Fruit fly (Drosophila melanogaster) whole organism, embryonic: ENCODE data around the gene ClC-c.
A peak's percentile ranks its signal among the peaks of the same experiment; 100 is the strongest.

Source experiments
- Aef1 ChIP-seq: fragments of 200-800 bp; sonication (Bioruptor generic); IDR thresholded peaks from 3 replicates; pipeline ENCODE4 v1.3.6; 2022; ENCODE audit warnings: missing biosample characterization, missing genetic modification characterization
- B-H1 ChIP-seq: fragments of 200-800 bp; sonication (Bioruptor generic); IDR thresholded peaks from 3 replicates; pipeline ENCODE4 v1.3.6; 2022; ENCODE audit warnings: missing biosample characterization, missing genetic modification characterization
- CG10209 ChIP-seq: fragments of 200-800 bp; sonication (Bioruptor generic); optimal IDR thresholded peaks from 3 replicates; lab custom pipeline; 2017; ENCODE audit warnings: missing biosample characterization, mild to moderate bottlenecking, missing genetic modification characterization, missing genetic modification reagents
- CG11456 ChIP-seq: fragments of 200-800 bp; sonication (Bioruptor generic); IDR thresholded peaks from 3 replicates; pipeline ENCODE4 v1.3.6; 2022; ENCODE audit warnings: missing biosample characterization, missing genetic modification characterization
- CG12391 ChIP-seq: fragments of 200-800 bp; sonication (Bioruptor generic); optimal IDR thresholded peaks from 3 replicates; lab custom pipeline; 2018; ENCODE audit warnings: missing biosample characterization, mild to moderate bottlenecking, missing genetic modification characterization, moderate library complexity
- CG12769 ChIP-seq: fragments of 200-800 bp; sonication (Bioruptor generic); optimal IDR thresholded peaks from 2 replicates; lab custom pipeline; 2019; ENCODE audit warnings: missing biosample characterization, mild to moderate bottlenecking, missing genetic modification characterization, moderate library complexity
- CG17186 ChIP-seq: fragments of 200-800 bp; sonication (Bioruptor generic); optimal IDR thresholded peaks from 3 replicates; lab custom pipeline; 2017; ENCODE audit warnings: missing biosample characterization, missing genetic modification reagents, missing genetic modification characterization
- CG17385 ChIP-seq: fragments of 200-800 bp; sonication (Bioruptor generic); optimal IDR thresholded peaks from 3 replicates; lab custom pipeline; 2018; ENCODE audit warnings: missing biosample characterization, mild to moderate bottlenecking, missing genetic modification characterization
- CG18011 ChIP-seq: fragments of 200-800 bp; sonication (Bioruptor generic); optimal IDR thresholded peaks from 2 replicates; lab custom pipeline; 2017; ENCODE audit warnings: missing biosample characterization, missing genetic modification characterization, mild to moderate bottlenecking, moderate library complexity, missing genotype
- CG30020 ChIP-seq: fragments of 200-800 bp; optimal IDR thresholded peaks from 2 replicates; lab custom pipeline; 2019; ENCODE audit warnings: missing biosample characterization, mild to moderate bottlenecking, missing genetic modification characterization, moderate library complexity
- CG31441 ChIP-seq: fragments of 200-800 bp; sonication (Bioruptor generic); IDR thresholded peaks from 2 replicates; pipeline ENCODE4 v1.3.6; 2022; ENCODE audit warnings: missing biosample characterization, missing genetic modification characterization
- CG33213 ChIP-seq: fragments of 200-800 bp; sonication (Bioruptor generic); optimal IDR thresholded peaks from 3 replicates; lab custom pipeline; 2016; ENCODE audit warnings: missing biosample characterization, missing genetic modification characterization
- CG4707 ChIP-seq: fragments of 200-800 bp; sonication (Bioruptor generic); optimal IDR thresholded peaks from 2 replicates; lab custom pipeline; 2018; ENCODE audit warnings: missing biosample characterization, mild to moderate bottlenecking, missing genetic modification characterization, moderate library complexity
- CG6813 ChIP-seq: fragments of 200-800 bp; sonication (Bioruptor generic); optimal IDR thresholded peaks from 2 replicates; lab custom pipeline; 2017; ENCODE audit warnings: missing biosample characterization, missing genetic modification characterization, mild to moderate bottlenecking, moderate library complexity, missing genetic modification reagents
- CG8765 ChIP-seq: fragments of 200-800 bp; sonication (Bioruptor generic); IDR thresholded peaks from 2 replicates; pipeline ENCODE4 v1.3.6; 2022; ENCODE audit warnings: missing biosample characterization, missing genetic modification characterization
- D19A ChIP-seq: fragments of 200-800 bp; optimal IDR thresholded peaks from 3 replicates; lab custom pipeline; 2019; ENCODE audit warnings: missing biosample characterization, mild to moderate bottlenecking, missing genetic modification characterization, moderate library complexity
- Dip2 ChIP-seq: fragments of 200-800 bp; sonication (Bioruptor generic); IDR thresholded peaks from 2 replicates; pipeline ENCODE4 v1.3.6; 2022; ENCODE audit warnings: missing biosample characterization, missing genetic modification characterization
- Doc3 ChIP-seq: fragments of 200-800 bp; sonication (Bioruptor generic); IDR thresholded peaks from 3 replicates; pipeline ENCODE4 v1.3.6; 2022; ENCODE audit warnings: missing biosample characterization, missing genetic modification characterization; ENCODE audit not compliant: partially characterized antibody
- Ets65A ChIP-seq: fragments of 200-800 bp; sonication (Bioruptor generic); peaks from one replicate; lab custom pipeline; 2016; ENCODE audit warnings: missing biosample characterization, missing genetic modification characterization
- Fer3 ChIP-seq: fragments of 200-800 bp; sonication (Bioruptor generic); optimal IDR thresholded peaks from 2 replicates; lab custom pipeline; 2018; ENCODE audit warnings: missing biosample characterization, mild to moderate bottlenecking, missing genetic modification characterization, moderate library complexity
- HLHmδ ChIP-seq: fragments of 200-800 bp; sonication (Bioruptor generic); optimal IDR thresholded peaks from 2 replicates; lab custom pipeline; 2018; ENCODE audit warnings: missing biosample characterization, mild to moderate bottlenecking, missing genetic modification characterization, moderate library complexity
- Hr51 ChIP-seq, 2 experiments: fragments of 200-800 bp; sonication (Bioruptor generic); optimal IDR thresholded peaks; 2 replicates in 1 of 2; 3 replicates in 1 of 2; lab custom pipeline; 2016 to 2018; ENCODE audit warnings: missing biosample characterization in 2 of 2, missing genetic modification characterization in 2 of 2, mild to moderate bottlenecking in 1 of 2, moderate library complexity in 1 of 2
- MBD-R2 ChIP-seq: fragments of 200-800 bp; sonication (Bioruptor generic); IDR thresholded peaks from 2 replicates; pipeline ENCODE4 v1.3.6; 2022; ENCODE audit warnings: missing biosample characterization, missing genetic modification characterization
- NC2β ChIP-seq: fragments of 200-800 bp; sonication (Bioruptor generic); optimal IDR thresholded peaks from 2 replicates; lab custom pipeline; 2016; ENCODE audit warnings: missing biosample characterization, missing genetic modification characterization
- Nf-YC ChIP-seq: fragments of 200-800 bp; optimal IDR thresholded peaks from 3 replicates; lab custom pipeline; 2019; ENCODE audit warnings: missing biosample characterization, mild to moderate bottlenecking, missing genetic modification characterization, moderate library complexity
- NfI ChIP-seq: fragments of 200-800 bp; sonication (Bioruptor generic); optimal IDR thresholded peaks from 3 replicates; lab custom pipeline; 2018; ENCODE audit warnings: missing biosample characterization, mild to moderate bottlenecking, missing genetic modification characterization, moderate library complexity
- PHDP ChIP-seq: fragments of 200-800 bp; sonication (Bioruptor generic); optimal IDR thresholded peaks from 3 replicates; lab custom pipeline; 2018; ENCODE audit warnings: missing biosample characterization, mild to moderate bottlenecking, missing genetic modification characterization, moderate library complexity
- Six4 ChIP-seq: fragments of 200-800 bp; sonication (Bioruptor generic); optimal IDR thresholded peaks from 2 replicates; lab custom pipeline; 2016; ENCODE audit warnings: missing biosample characterization, missing genetic modification characterization
- Spps ChIP-seq: fragments of 200-800 bp; sonication (Bioruptor generic); optimal IDR thresholded peaks from 2 replicates; lab custom pipeline; 2018; ENCODE audit warnings: missing biosample characterization, mild to moderate bottlenecking, missing genetic modification characterization
- al ChIP-seq: fragments of 200-800 bp; sonication (Bioruptor generic); IDR thresholded peaks from 2 replicates; pipeline ENCODE4 v1.3.6; 2022; ENCODE audit warnings: missing biosample characterization, missing genetic modification characterization
- ara ChIP-seq: fragments of 200-800 bp; sonication (Bioruptor generic); IDR thresholded peaks from 2 replicates; pipeline ENCODE4 v1.3.6; 2022; ENCODE audit warnings: missing biosample characterization, missing genetic modification characterization
- ash1 ChIP-seq: fragments of 200-800 bp; sonication (Bioruptor generic); optimal IDR thresholded peaks from 2 replicates; lab custom pipeline; 2018; ENCODE audit warnings: missing biosample characterization, mild to moderate bottlenecking, missing genetic modification characterization
- bcd ChIP-seq: fragments of 200-800 bp; sonication (Bioruptor generic); optimal IDR thresholded peaks from 2 replicates; lab custom pipeline; 2017; ENCODE audit warnings: missing biosample characterization, mild to moderate bottlenecking, missing genetic modification characterization
- bigmax ChIP-seq: fragments of 200-800 bp; sonication (Bioruptor generic); optimal IDR thresholded peaks from 2 replicates; lab custom pipeline; 2018; ENCODE audit warnings: missing biosample characterization, mild to moderate bottlenecking, missing genetic modification characterization
- cas ChIP-seq: fragments of 200-800 bp; sonication (Bioruptor generic); IDR thresholded peaks from 2 replicates; pipeline ENCODE4 v1.3.6; 2022; ENCODE audit warnings: missing biosample characterization, missing genetic modification characterization
- ewg ChIP-seq: fragments of 200-800 bp; sonication (Bioruptor generic); optimal IDR thresholded peaks from 3 replicates; lab custom pipeline; 2017; ENCODE audit warnings: mild to moderate bottlenecking, missing biosample characterization, missing genetic modification reagents, missing genetic modification characterization
- gem ChIP-seq: fragments of 200-800 bp; sonication (Bioruptor generic); optimal IDR thresholded peaks from 2 replicates; lab custom pipeline; 2019; ENCODE audit warnings: missing biosample characterization, mild to moderate bottlenecking, missing genetic modification characterization, moderate library complexity
- grau ChIP-seq: fragments of 200-800 bp; optimal IDR thresholded peaks from 3 replicates; lab custom pipeline; 2019; ENCODE audit warnings: missing biosample characterization, mild to moderate bottlenecking, missing genetic modification characterization, moderate library complexity
- kay ChIP-seq: fragments of 200-800 bp; sonication (Bioruptor generic); optimal IDR thresholded peaks from 2 replicates; lab custom pipeline; 2016; ENCODE audit warnings: missing biosample characterization, missing genetic modification characterization
- kni ChIP-seq: fragments of 200-800 bp; sonication (Bioruptor generic); optimal IDR thresholded peaks from 3 replicates; lab custom pipeline; 2017; ENCODE audit warnings: mild to moderate bottlenecking, missing biosample characterization, missing genetic modification reagents, missing genetic modification characterization
- lab ChIP-seq: fragments of 200-800 bp; sonication (Bioruptor generic); optimal IDR thresholded peaks from 3 replicates; lab custom pipeline; 2017; ENCODE audit warnings: missing biosample characterization, missing genetic modification characterization, mild to moderate bottlenecking, moderate library complexity, missing genetic modification reagents
- maf-S ChIP-seq: fragments of 200-800 bp; sonication (Bioruptor generic); optimal IDR thresholded peaks from 2 replicates; lab custom pipeline; 2016; ENCODE audit warnings: missing biosample characterization, missing genetic modification characterization
- nerfin-2 ChIP-seq: fragments of 200-800 bp; sonication (Bioruptor generic); IDR thresholded peaks from 2 replicates; pipeline ENCODE4 v1.3.6; 2022; ENCODE audit warnings: missing biosample characterization, missing genetic modification characterization; ENCODE audit not compliant: partially characterized antibody
- psq ChIP-seq: fragments of 200-800 bp; sonication (Bioruptor generic); optimal IDR thresholded peaks from 2 replicates; lab custom pipeline; 2017; ENCODE audit warnings: missing biosample characterization, missing genetic modification characterization
- ranshi ChIP-seq: fragments of 200-800 bp; sonication (Bioruptor generic); IDR thresholded peaks from 2 replicates; pipeline ENCODE4 v1.3.6; 2022; ENCODE audit warnings: missing biosample characterization, missing genetic modification characterization
- unpg ChIP-seq: fragments of 200-800 bp; sonication (Bioruptor generic); optimal IDR thresholded peaks from 3 replicates; lab custom pipeline; 2018; ENCODE audit warnings: missing biosample characterization, mild to moderate bottlenecking, missing genetic modification characterization, moderate library complexity
- z ChIP-seq: fragments of 200-800 bp; sonication (Bioruptor generic); IDR thresholded peaks from 3 replicates; pipeline ENCODE4 v1.3.6; 2022; ENCODE audit warnings: missing biosample characterization, missing genetic modification characterization
- zen2 ChIP-seq: fragments of 200-800 bp; sonication (Bioruptor generic); IDR thresholded peaks from 3 replicates; pipeline ENCODE4 v1.3.6; 2022; ENCODE audit warnings: missing biosample characterization, missing genetic modification characterization; ENCODE audit not compliant: partially characterized antibody

ClC-c gene

dm6 chr3L:16131264-16132066, 41.2 kb downstream of the ClC-c start, which contains the start of the genes Trs20 and elg1 (continued):
- TF ChIP-seq CG30020 (tag; lab: Kevin White, UChicago) (peak; percentile 71), z (GFP tag; lab: Robert Waterston, UW) (no peak), cas (GFP tag; lab: Robert Waterston, UW) (0 out of 2 replicates have a peak, but pooled peaks have one; percentile 4), CG12769 (no peak), D19A (tag; lab: Kevin White, UChicago) (peak; percentile 74), Ets65A (GFP tag; lab: Kevin White, UChicago) (peak; percentile 66), CG10209 (GFP tag; lab: Kevin White, UChicago) (peak; percentile 56), NfI (GFP tag; lab: Kevin White, UChicago) (peak; percentile 54), Dip2 (GFP tag; lab: Robert Waterston, UW) (no peak), CG6813 (no peak), Doc3 (GFP tag; lab: Robert Waterston, UW) (no peak), al (GFP tag; lab: Robert Waterston, UW) (peak; percentile 39; the same call in 1 of the 2 replicates), CG11456 (GFP tag; lab: Robert Waterston, UW) (peak; percentile 45; the same call in 2 of the 3 replicates), psq (GFP tag; lab: Kevin White, UChicago) (no peak), kni (GFP tag; lab: Kevin White, UChicago) (peak; percentile 5), maf-S (GFP tag; lab: Kevin White, UChicago) (no peak), CG18011 (GFP tag; lab: Kevin White, UChicago) (no peak), HLHmδ (no peak), grau (tag; lab: Kevin White, UChicago) (peak; percentile 71), CG17385 (GFP tag; lab: Kevin White, UChicago) (peak; percentile 60), CG17186 (GFP tag; lab: Kevin White, UChicago) (no peak), nerfin-2 (GFP tag; lab: Robert Waterston, UW) (no peak), bcd (peak; percentile 2), kay (no peak), ewg (GFP tag; lab: Kevin White, UChicago) (no peak), gem (tag; lab: Kevin White, UChicago) (peak; percentile 81), CG4707 (GFP tag; lab: Kevin White, UChicago) (no peak), Hr51 (GFP tag; optimal IDR thresholded peaks at IDR 0.05; lab: Kevin White, UChicago) (no peak), Six4 (GFP tag; lab: Kevin White, UChicago) (no peak), unpg (GFP tag; lab: Kevin White, UChicago) (peak; percentile 30), Fer3 (tag; lab: Kevin White, UChicago) (peak; percentile 40), CG31441 (GFP tag; lab: Robert Waterston, UW) (peak; percentile 84), ranshi (GFP tag; lab: Robert Waterston, UW) (peak; percentile 5; the same call in 1 of the 2 replicates), NC2β (GFP tag; lab: Kevin White, UChicago) (no peak), Aef1 (GFP tag; lab: Robert Waterston, UW) (peak; percentile 17; the same call in 1 of the 3 replicates), Nf-YC (peak; percentile 67), ash1 (GFP tag; lab: Kevin White, UChicago) (no peak), PHDP (tag; lab: Kevin White, UChicago) (peak; percentile 70), bigmax (GFP tag; lab: Kevin White, UChicago) (no peak), MBD-R2 (GFP tag; lab: Robert Waterston, UW) (peak; percentile 66), ara (GFP tag; lab: Robert Waterston, UW) (no peak), CG33213 (GFP tag; lab: Kevin White, UChicago) (no peak), CG8765 (GFP tag; lab: Robert Waterston, UW) (no peak), CG12391 (tag; lab: Kevin White, UChicago) (peak; percentile 84), zen2 (GFP tag; lab: Robert Waterston, UW) (no peak), lab (peak; percentile 62), B-H1 (GFP tag; lab: Robert Waterston, UW) (no peak), Spps (tag; lab: Kevin White, UChicago) (no peak)
